Fruit fly (Drosophila melanogaster): ENCODE data around the gene CG18549.
A peak's percentile ranks its signal among the peaks of the same experiment; 100 is the strongest.
"Not testable (repeated sequence)": the region's sequence is repeated elsewhere in the genome, so short reads cannot be mapped to it uniquely, and the experiment has no call there.

The CG18549 gene

DNA sequence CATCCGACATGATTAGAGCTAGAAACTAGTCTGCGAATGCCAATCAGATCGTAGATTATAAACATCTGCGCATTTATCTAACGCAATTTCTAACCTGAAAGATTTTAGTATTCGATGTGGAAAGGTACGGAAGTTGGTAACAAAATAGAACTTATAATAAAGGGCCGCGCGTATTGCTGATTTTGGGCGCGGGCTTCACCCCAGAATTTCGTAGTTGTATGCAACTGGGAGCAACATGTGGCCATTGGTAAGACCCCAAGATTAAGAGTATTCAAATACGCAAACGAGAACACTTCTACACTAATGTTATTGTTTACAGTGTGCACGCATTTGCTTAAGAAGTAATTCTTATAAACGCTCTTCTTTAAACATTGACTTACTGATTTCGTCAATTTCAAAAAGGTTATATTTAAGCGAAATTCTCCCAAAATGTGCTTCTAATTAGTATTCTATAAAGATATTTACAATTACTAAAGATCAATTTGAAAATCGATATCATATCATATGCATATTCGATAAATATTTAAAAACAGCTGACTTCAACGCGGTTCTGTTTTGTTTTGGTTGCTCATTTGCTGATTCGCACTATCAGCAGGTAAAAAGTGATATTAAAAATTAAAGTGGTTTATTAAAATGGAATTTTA, 10.9 kb downstream of the CG18549 start, which contains the start of the genes CG5961 and Polr3C (continued):
- no peak for TF ChIP-seq CG7839 (tag; optimal IDR thresholded peaks at IDR 0.05)
- no peak for TF ChIP-seq CG10565 (GFP tag; optimal IDR thresholded peaks at IDR 0.05)
- peak; percentile 24 for TF ChIP-seq grn (GFP tag; optimal IDR thresholded peaks at IDR 0.05)
- no peak for TF ChIP-seq Ptx1 (GFP tag; IDR thresholded peaks at IDR 0.05)
- peak; percentile 13 for TF ChIP-seq CG30020 (tag; optimal IDR thresholded peaks at IDR 0.05)
- no peak for TF ChIP-seq rib (GFP tag; IDR thresholded peaks at IDR 0.05)
- peak in 1 of 2 experiments; percentile 38 for TF ChIP-seq insv (GFP tag; optimal IDR thresholded peaks at IDR 0.05)
- peak; percentile 72 for TF ChIP-seq CG13287 (GFP tag; IDR thresholded peaks at IDR 0.05; ENCODE audit: partially characterized antibody)
- TF ChIP-seq HLHmδ (GFP tag; optimal IDR thresholded peaks at IDR 0.05), result no peak
- no peak for TF ChIP-seq shn (GFP tag; optimal IDR thresholded peaks at IDR 0.05)
- peak; percentile 41 for TF ChIP-seq Sry-δ (GFP tag; optimal IDR thresholded peaks at IDR 0.05)
- peak; percentile 29 for TF ChIP-seq cg (GFP tag; optimal IDR thresholded peaks at IDR 0.05)
- TF ChIP-seq CG18599 (GFP tag; optimal IDR thresholded peaks at IDR 0.05), result no peak
- no peak for TF ChIP-seq CG3838 (GFP tag; optimal IDR thresholded peaks at IDR 0.05)
- no peak for TF ChIP-seq CG1529 (GFP tag; optimal IDR thresholded peaks at IDR 0.05)
- no peak for TF ChIP-seq croc (GFP tag; conservative IDR thresholded peaks at IDR 0.05)
- TF ChIP-seq Mes4 (GFP tag; optimal IDR thresholded peaks at IDR 0.05), result no peak
- TF ChIP-seq unc-4 (GFP tag; IDR thresholded peaks at IDR 0.05; ENCODE audit: partially characterized antibody), result peak; percentile 43; the same call in 1 of the 2 replicates
- TF ChIP-seq ssp (GFP tag; IDR thresholded peaks at IDR 0.05), result no peak
- TF ChIP-seq CG10462 (GFP tag; optimal IDR thresholded peaks at IDR 0.05), result no peak
- TF ChIP-seq wor (GFP tag; IDR thresholded peaks at IDR 0.05), result no peak
- TF ChIP-seq nmo (GFP tag; optimal IDR thresholded peaks at IDR 0.05), result peak; percentile 42
- TF ChIP-seq sug (tag; optimal IDR thresholded peaks at IDR 0.05), result peak; percentile 6
- no peak for TF ChIP-seq CG4854 (GFP tag; optimal IDR thresholded peaks at IDR 0.05)
- peak; percentile 24 for TF ChIP-seq HmgZ (tag; optimal IDR thresholded peaks at IDR 0.05)
- no peak for TF ChIP-seq CG10209 (GFP tag; optimal IDR thresholded peaks at IDR 0.05)
- peak; percentile 11 for TF ChIP-seq zen (tag; optimal IDR thresholded peaks at IDR 0.05)
- no peak for TF ChIP-seq Sry-β (GFP tag; optimal IDR thresholded peaks at IDR 0.05)
- TF ChIP-seq CG8765 (GFP tag; IDR thresholded peaks at IDR 0.05), result no peak
- no peak for TF ChIP-seq CG6272 (GFP tag; IDR thresholded peaks at IDR 0.05)
- TF ChIP-seq fd102C (GFP tag; optimal IDR thresholded peaks at IDR 0.05), result no peak

DNA sequence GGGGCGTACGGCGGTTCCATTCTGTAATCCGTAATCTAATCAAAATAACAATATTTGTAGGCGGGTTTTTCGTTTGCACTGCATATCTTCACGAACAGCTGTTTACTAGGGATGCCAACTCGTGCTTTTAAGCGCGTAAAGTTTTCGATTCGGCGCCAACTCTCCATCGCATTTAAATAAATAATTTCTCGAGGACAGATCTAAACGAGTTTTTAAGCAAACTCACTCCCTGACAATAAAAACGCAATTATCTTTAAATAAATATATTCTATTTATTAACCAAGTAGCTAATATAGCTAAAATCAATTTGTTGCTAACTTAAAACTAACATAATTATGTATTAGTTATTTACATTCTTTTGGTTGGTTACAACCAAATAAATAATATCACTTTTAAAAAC, 16.1 kb downstream of the CG18549 start, which contains the start of gene CG5608:
Gene CG5608, minus strand, starts transcription at position 101 of the 400 bp plus-strand sequence.
- not testable (repeated sequence) for TF ChIP-seq Adf1 (GFP tag; IDR thresholded peaks at IDR 0.05); CG13624 (GFP tag; optimal IDR thresholded peaks at IDR 0.05); Nf-YB (GFP tag; optimal IDR thresholded peaks at IDR 0.05)

DNA sequence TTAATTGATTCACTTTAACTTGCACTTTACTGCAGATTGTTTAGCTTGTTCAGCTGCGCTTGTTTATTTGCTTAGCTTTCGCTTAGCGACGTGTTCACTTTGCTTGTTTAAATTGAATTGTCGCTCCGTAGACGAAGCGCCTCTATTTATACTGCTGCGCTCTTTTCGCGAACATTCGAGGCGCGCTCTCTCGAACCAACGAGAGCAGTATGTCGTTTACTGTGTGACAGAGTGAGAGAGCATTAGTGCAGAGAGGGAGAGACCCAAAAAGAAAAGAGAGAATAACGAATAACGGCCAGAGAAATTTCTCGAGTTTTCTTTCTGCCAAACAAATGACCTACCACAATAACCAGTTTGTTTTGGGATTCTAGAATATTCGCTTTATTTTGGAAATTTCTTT, 18.6 kb downstream of the CG18549 start, which contains the start of gene Hsp70Ba:
Gene Hsp70Ba, minus strand, starts transcription at position 102 of the 400 bp plus-strand sequence.
- peak; percentile 66 for TF ChIP-seq onecut (GFP tag; IDR thresholded peaks at IDR 0.05)
- TF ChIP-seq Trl (optimal IDR thresholded peaks at IDR 0.05), result peak in 1 of 2 experiments; percentile 70
- TF ChIP-seq Trl (GFP tag; optimal IDR thresholded peaks at IDR 0.05), result not testable (repeated sequence)

Measured in whole organism, embryonic.